Worm (Caenorhabditis elegans) whole organism, L1 larva: Measurements from ENCODE around the gene sto-6.

Source experiments
- C34B4.2 ChIP-seq: sonication (generic microtip); optimal IDR thresholded peaks from 2 replicates; lab custom pipeline; 2017; ENCODE audit warnings: mild to moderate bottlenecking, missing genetic modification characterization, missing compliant biosample characterization
- ama-1 ChIP-seq: fragments of 150-350 bp; optimal IDR thresholded peaks from 2 replicates; lab custom pipeline; 2014
- ceh-88 ChIP-seq: fragments of 200-800 bp; sonication (Bioruptor generic); IDR thresholded peaks from 2 replicates; pipeline ENCODE4 v1.3.6; 2022; ENCODE audit warnings: missing genetic modification characterization, missing compliant biosample characterization
- dsc-1 ChIP-seq: sonication (generic microtip); optimal IDR thresholded peaks from 2 replicates; lab custom pipeline; 2016; ENCODE audit warnings: mild to moderate bottlenecking, missing genetic modification characterization, missing compliant biosample characterization
- jun-1 ChIP-seq: fragments of 150-350 bp; optimal IDR thresholded peaks from 2 replicates; lab custom pipeline; 2014; ENCODE audit warnings: missing biosample characterization, missing genetic modification reagents, missing genetic modification characterization
- mdl-1 ChIP-seq, 2 experiments: fragments of 150-350 bp; optimal IDR thresholded peaks; 2 replicates each; lab custom pipeline; 2014 to 2017; ENCODE audit warnings: missing biosample characterization in 2 of 2, missing genetic modification characterization in 2 of 2, inconsistent platforms in 1 of 2
- nhr-71 ChIP-seq: sonication (generic microtip); optimal IDR thresholded peaks from 2 replicates; lab custom pipeline; 2016; ENCODE audit warnings: mild to moderate bottlenecking, missing genetic modification characterization, moderate library complexity, missing compliant biosample characterization
- skn-1 ChIP-seq: fragments of 150-350 bp; optimal IDR thresholded peaks from 2 replicates; lab custom pipeline; 2014; ENCODE audit warnings: missing biosample characterization, missing genetic modification characterization
- unc-62 ChIP-seq: fragments of 150-350 bp; optimal IDR thresholded peaks from 2 replicates; lab custom pipeline; 2014; ENCODE audit warnings: missing biosample characterization, missing genetic modification reagents, missing genetic modification characterization

DNA sequence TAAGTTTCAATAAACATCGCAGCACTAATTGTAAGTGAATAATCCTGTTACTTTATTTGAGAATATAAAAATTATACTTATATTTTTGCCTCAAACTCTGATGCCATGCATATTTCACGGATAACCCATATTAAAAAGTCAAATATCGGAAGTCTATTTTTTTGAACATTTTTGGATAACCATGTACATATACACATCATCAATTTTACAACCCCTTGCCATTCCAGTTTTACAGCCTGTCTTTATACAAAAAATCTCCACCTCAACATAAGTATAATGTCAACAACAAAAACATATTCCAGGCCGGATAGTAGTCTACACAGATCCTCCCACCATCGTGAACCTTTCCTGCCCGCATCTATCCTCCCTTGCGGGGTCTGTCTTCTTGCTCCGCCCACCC, 52.1 kb downstream of the sto-6 start, which contains the start of gene hnd-1:
- TF ChIP-seq skn-1: no peak
- TF ChIP-seq jun-1 (tag; lab: Kevin White, UChicago): no peak
- no peak for TF ChIP-seq mdl-1 (tag; optimal IDR thresholded peaks at IDR 0.05; lab: Kevin White, UChicago)
- no peak for TF ChIP-seq unc-62
- TF ChIP-seq ceh-88: no peak
- no peak for TF ChIP-seq ama-1 (lab: Kevin White, UChicago)
- TF ChIP-seq nhr-71 (tag; lab: Kevin White, UChicago): no peak
- TF ChIP-seq C34B4.2 (tag; lab: Kevin White, UChicago): no peak
- TF ChIP-seq dsc-1 (tag; lab: Kevin White, UChicago): no peak
